Fruit fly (Drosophila melanogaster): ENCODE measurements around the gene beta-PheRS.

dm6 chr3R:24294784-24295555 is 42.5 kb upstream of the beta-PheRS start, which contains the start of gene crb:
- TF ChIP-seq Mrtf (GFP tag; IDR thresholded peaks at IDR 0.05): no peak
- 0 out of 4 replicates have a peak, but pooled peaks have one; percentile 7 for TF ChIP-seq Gug (GFP tag; IDR thresholded peaks at IDR 0.05)
- TF ChIP-seq CG11695 (GFP tag; IDR thresholded peaks at IDR 0.05): no peak
- TF ChIP-seq CG7963 (GFP tag; IDR thresholded peaks at IDR 0.05; ENCODE audit: partially characterized antibody): peak; percentile 42; the same call in 1 of the 3 replicates
- peak; percentile 64 for TF ChIP-seq slbo (GFP tag; IDR thresholded peaks at IDR 0.05)
- peak; percentile 72 for TF ChIP-seq lab (GFP tag; optimal IDR thresholded peaks at IDR 0.05)
- 0 out of 2 replicates have a peak, but pooled peaks have one; percentile 28 for TF ChIP-seq sens-2 (GFP tag; IDR thresholded peaks at IDR 0.05)
- TF ChIP-seq br (optimal IDR thresholded peaks at IDR 0.05): no peak
- TF ChIP-seq hb (GFP tag; IDR thresholded peaks at IDR 0.05; ENCODE audit: partially characterized antibody): 0 out of 3 replicates have a peak, but pooled peaks have one; percentile 57
- peak; percentile 57; the same call in 1 of the 3 replicates for TF ChIP-seq so (GFP tag; IDR thresholded peaks at IDR 0.05)

All from whole organism, embryonic.